Fruit fly (Drosophila melanogaster): Measurements from ENCODE around the gene Rev1.

- TF ChIP-seq br (GFP tag; optimal IDR thresholded peaks at IDR 0.05) (peak; percentile 14), Abd-B (GFP tag; optimal IDR thresholded peaks at IDR 0.05) (no peak), Mio (GFP tag; optimal IDR thresholded peaks at IDR 0.05) (no peak), Rel (GFP tag; optimal IDR thresholded peaks at IDR 0.05) (no peak), Rel (tag; optimal IDR thresholded peaks at IDR 0.05) (peak; percentile 7), Hr78 (GFP tag; optimal IDR thresholded peaks at IDR 0.05) (no peak), Sp1 (GFP tag; optimal IDR thresholded peaks at IDR 0.05) (peak; percentile 62), pan (optimal IDR thresholded peaks at IDR 0.05) (no peak), Dif (GFP tag; optimal IDR thresholded peaks at IDR 0.05; ENCODE audit: partially characterized antibody) (no peak), OdsH (GFP tag; optimal IDR thresholded peaks at IDR 0.05) (no peak)
Observed at dm6 chr3L:611639-612611, 42.2 kb upstream of the Rev1 start.

Measured in whole organism, wandering third instar larva.